Worm (Caenorhabditis elegans) whole organism, L2 larva: ENCODE measurements around the gene gmps-1.

ENCODE experiments used
- F13H6.1 ChIP-seq: sonication (generic microtip); optimal IDR thresholded peaks from 2 replicates; lab custom pipeline; 2016; ENCODE audit warnings: missing genetic modification characterization, missing compliant biosample characterization
- R02D3.7 ChIP-seq: fragments of 150-350 bp; optimal IDR thresholded peaks from 2 replicates; lab custom pipeline; 2014; ENCODE audit warnings: missing biosample characterization, missing genetic modification characterization
- Y55F3AM.14 ChIP-seq: fragments of 200-800 bp; sonication (Bioruptor generic); optimal IDR thresholded peaks from 2 replicates; lab custom pipeline; 2018; ENCODE audit warnings: mild to moderate bottlenecking, missing genetic modification characterization, missing compliant biosample characterization
- alr-1 ChIP-seq: fragments of 150-350 bp; optimal IDR thresholded peaks from 2 replicates; lab custom pipeline; 2014; ENCODE audit warnings: missing biosample characterization, missing genetic modification characterization
- blmp-1 ChIP-seq: sonication (generic microtip); optimal IDR thresholded peaks from 2 replicates; lab custom pipeline; 2017; ENCODE audit warnings: missing genetic modification characterization, mild to moderate bottlenecking, missing compliant biosample characterization, antibody characterized with exemption, moderate library complexity; ENCODE audit not compliant: insufficient read depth
- ceh-16 ChIP-seq: fragments of 150-350 bp; optimal IDR thresholded peaks from 2 replicates; lab custom pipeline; 2014; ENCODE audit warnings: missing biosample characterization, missing genetic modification characterization
- ceh-82 ChIP-seq: fragments of 150-350 bp; optimal IDR thresholded peaks from 2 replicates; lab custom pipeline; 2014; ENCODE audit warnings: missing biosample characterization, missing genetic modification characterization
- crh-2 ChIP-seq: sonication (generic microtip); optimal IDR thresholded peaks from 2 replicates; lab custom pipeline; 2017; ENCODE audit warnings: missing biosample characterization, missing genetic modification characterization
- dmd-4 ChIP-seq: sonication (generic microtip); optimal IDR thresholded peaks from 2 replicates; lab custom pipeline; 2017; ENCODE audit warnings: missing biosample characterization, missing genetic modification characterization
- elt-1 ChIP-seq: fragments of 150-350 bp; optimal IDR thresholded peaks from 2 replicates; lab custom pipeline; 2014; ENCODE audit warnings: missing biosample characterization, missing genetic modification characterization
- elt-3 ChIP-seq: sonication (generic microtip); optimal IDR thresholded peaks from 2 replicates; lab custom pipeline; 2017; ENCODE audit warnings: missing biosample characterization, missing genetic modification characterization
- fos-1 ChIP-seq: fragments of 150-350 bp; optimal IDR thresholded peaks from 2 replicates; lab custom pipeline; 2014; ENCODE audit warnings: missing biosample characterization, missing genetic modification characterization
- lin-39 ChIP-seq: fragments of 150-350 bp; optimal IDR thresholded peaks from 2 replicates; lab custom pipeline; 2014; ENCODE audit warnings: missing biosample characterization, missing genetic modification reagents, missing genetic modification characterization
- mab-5 ChIP-seq: fragments of 150-350 bp; optimal IDR thresholded peaks from 2 replicates; lab custom pipeline; 2014; ENCODE audit warnings: missing biosample characterization, missing genetic modification characterization
- mdl-1 ChIP-seq, 2 experiments: fragments of 150-350 bp in 1 of 2; sonication (generic microtip) in 1 of 2; optimal IDR thresholded peaks; 2 replicates each; lab custom pipeline; 2017; ENCODE audit warnings: missing biosample characterization in 2 of 2, missing genetic modification characterization in 2 of 2
- nhr-129 ChIP-seq: fragments of 150-350 bp; optimal IDR thresholded peaks from 2 replicates; lab custom pipeline; 2014; ENCODE audit warnings: missing biosample characterization, missing genetic modification characterization
- nhr-21 ChIP-seq: fragments of 150-350 bp; optimal IDR thresholded peaks from 2 replicates; lab custom pipeline; 2014; ENCODE audit warnings: missing biosample characterization, missing genetic modification characterization
- nhr-25 ChIP-seq: fragments of 150-350 bp; sonication (generic microtip); optimal IDR thresholded peaks from 3 replicates; lab custom pipeline; 2014; ENCODE audit warnings: missing biosample characterization, missing genetic modification characterization
- nhr-6 ChIP-seq: fragments of 150-350 bp; optimal IDR thresholded peaks from 2 replicates; lab custom pipeline; 2014; ENCODE audit warnings: missing biosample characterization, missing genetic modification characterization
- nhr-77 ChIP-seq: fragments of 150-350 bp; optimal IDR thresholded peaks from 2 replicates; lab custom pipeline; 2014; ENCODE audit warnings: missing biosample characterization, missing genetic modification characterization
- peb-1 ChIP-seq: fragments of 150-350 bp; optimal IDR thresholded peaks from 2 replicates; lab custom pipeline; 2014; ENCODE audit warnings: missing biosample characterization, missing genetic modification characterization
- sem-4 ChIP-seq: fragments of 150-350 bp; optimal IDR thresholded peaks from 2 replicates; lab custom pipeline; 2014; ENCODE audit warnings: missing biosample characterization, missing genetic modification reagents, missing genetic modification characterization
- skn-1 ChIP-seq: sonication (generic microtip); optimal IDR thresholded peaks from 2 replicates; lab custom pipeline; 2017; ENCODE audit warnings: missing biosample characterization, missing genetic modification characterization
- sma-3 ChIP-seq: sonication (generic microtip); optimal IDR thresholded peaks from 2 replicates; lab custom pipeline; 2016; ENCODE audit warnings: missing genetic modification reagents, missing genetic modification characterization, missing compliant biosample characterization
- sma-9 ChIP-seq, 2 experiments: fragments of 150-350 bp in 1 of 2; sonication (generic microtip) in 1 of 2; optimal IDR thresholded peaks; 2 replicates each; lab custom pipeline; 2014 to 2016; ENCODE audit warnings: missing genetic modification characterization in 2 of 2, mild to moderate bottlenecking in 1 of 2, missing biosample characterization in 1 of 2, missing compliant biosample characterization in 1 of 2, missing genetic modification reagents in 1 of 2, moderate library complexity in 1 of 2
- unc-55 ChIP-seq: fragments of 150-350 bp; sonication (generic microtip); optimal IDR thresholded peaks from 3 replicates; lab custom pipeline; 2014; ENCODE audit warnings: missing biosample characterization, missing genetic modification reagents, missing genetic modification characterization
- unc-62 ChIP-seq: fragments of 150-350 bp; optimal IDR thresholded peaks from 2 replicates; lab custom pipeline; 2014; ENCODE audit warnings: missing biosample characterization, missing genetic modification reagents, missing genetic modification characterization
- zag-1 ChIP-seq: fragments of 150-350 bp; optimal IDR thresholded peaks from 2 replicates; lab custom pipeline; 2014; ENCODE audit warnings: missing biosample characterization, missing genetic modification characterization
- ztf-1 ChIP-seq: fragments of 200-800 bp; sonication (Bioruptor generic); conservative IDR thresholded peaks from 2 replicates; pipeline ENCODE4 v1.3.6; 2022; ENCODE audit warnings: missing genetic modification characterization, missing compliant biosample characterization
- ztf-11 ChIP-seq: sonication (generic microtip); optimal IDR thresholded peaks from 2 replicates; lab custom pipeline; 2017; ENCODE audit warnings: missing biosample characterization, missing genetic modification characterization

Gene gmps-1

DNA sequence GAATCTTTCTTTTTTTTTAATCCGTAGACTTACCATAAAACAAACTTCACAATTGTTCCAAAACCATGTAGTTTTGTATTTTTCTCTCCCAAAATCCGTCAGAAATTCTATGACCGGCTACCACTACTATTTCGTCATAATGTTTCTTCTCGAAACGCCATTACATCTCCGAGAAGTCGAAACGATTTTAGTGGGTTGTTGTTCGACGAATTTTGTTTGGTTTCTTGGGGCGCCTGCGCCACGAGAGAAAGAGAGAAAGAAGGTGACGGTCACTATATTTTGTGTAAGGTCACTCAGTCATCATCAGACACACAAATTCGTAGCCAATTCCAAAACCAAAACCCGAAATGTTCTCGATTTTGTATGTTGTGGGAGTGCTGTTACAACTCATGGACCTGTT, 18.6 kb upstream of the gmps-1 start:
- TF ChIP-seq nhr-129 (tag; lab: Kevin White, UChicago) (peak; percentile 67), nhr-25 (tag; lab: Kevin White, UChicago) (peak; percentile 75), fos-1 (tag; lab: Kevin White, UChicago) (peak; percentile 17), sma-3 (GFP tag; lab: Kevin White, UChicago) (peak; percentile 39), sma-9 (GFP tag; optimal IDR thresholded peaks at IDR 0.05; lab: Kevin White, UChicago) (no peak), sma-9 (tag; optimal IDR thresholded peaks at IDR 0.05; lab: Kevin White, UChicago) (no peak)

DNA sequence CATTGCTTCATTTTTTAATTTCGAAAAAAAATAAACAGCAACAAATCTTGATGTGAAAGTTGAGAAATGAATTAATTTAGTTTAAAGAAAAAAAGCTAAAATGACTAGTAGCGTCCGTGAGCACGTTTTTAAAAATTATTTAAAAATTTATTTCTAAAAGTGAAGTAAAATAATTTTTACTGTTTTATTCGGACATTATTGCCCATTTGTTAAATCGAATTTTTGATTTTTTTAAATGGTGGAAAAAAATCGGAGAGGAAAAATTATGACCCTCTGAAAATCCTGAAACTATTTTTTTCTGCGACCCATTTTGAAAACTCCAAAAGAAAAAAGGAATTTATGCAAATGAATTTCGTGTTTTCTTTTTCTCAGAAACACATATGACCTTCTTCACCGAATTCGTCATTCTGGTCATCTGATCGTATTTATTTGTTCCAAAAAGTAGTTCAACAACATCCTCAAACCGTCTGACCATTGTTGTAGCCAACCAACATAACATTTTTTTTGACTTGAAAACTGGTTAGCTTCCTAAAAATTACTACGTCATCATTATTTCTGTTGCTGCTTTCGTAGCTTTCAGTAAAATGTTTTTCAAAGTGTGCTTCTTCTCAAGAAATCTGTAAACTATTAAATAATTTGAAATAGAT, 17.5 kb upstream of the gmps-1 start, which contains the start of gene F44F4.3:
Gene F44F4.3 (minus strand): TSS at position 51 of the 647 bp plus-strand sequence.
- TF ChIP-seq R02D3.7 (tag; lab: Kevin White, UChicago), result no peak
- TF ChIP-seq ceh-82 (tag; lab: Kevin White, UChicago), result no peak
- peak; percentile 49 for TF ChIP-seq nhr-25 (tag; lab: Kevin White, UChicago)

DNA sequence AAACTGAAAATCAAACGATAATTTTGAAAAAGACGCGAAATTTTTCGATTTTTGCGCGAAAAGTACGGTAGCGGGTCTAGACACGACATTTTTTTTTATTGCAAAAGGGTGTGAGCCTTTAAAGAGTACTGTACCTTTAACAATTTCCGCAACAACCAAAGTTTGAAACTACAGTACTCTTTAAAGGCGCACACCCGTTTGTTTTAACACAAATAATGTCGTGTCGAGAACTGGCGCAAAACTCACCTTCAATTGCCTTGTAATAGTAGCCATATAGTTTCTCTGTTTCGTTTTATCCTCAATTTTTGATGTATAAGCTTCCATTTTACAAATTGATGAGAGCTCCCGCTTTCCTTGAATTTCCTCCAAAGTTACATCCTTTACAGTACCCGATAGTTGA, 16.7 kb upstream of the gmps-1 start:
- TF ChIP-seq ztf-1, result no peak
- no peak for TF ChIP-seq peb-1 (tag; lab: Kevin White, UChicago)
- TF ChIP-seq sma-3 (GFP tag; lab: Kevin White, UChicago), result no peak
- TF ChIP-seq dmd-4 (tag; lab: Kevin White, UChicago), result no peak
- no peak for TF ChIP-seq ceh-82 (tag; lab: Kevin White, UChicago)
- TF ChIP-seq sem-4, result no peak
- TF ChIP-seq fos-1 (tag; lab: Kevin White, UChicago), result no peak
- no peak for TF ChIP-seq nhr-6 (tag; lab: Kevin White, UChicago)
- no peak for TF ChIP-seq blmp-1
- no peak for TF ChIP-seq skn-1 (tag; lab: Kevin White, UChicago)
- TF ChIP-seq Y55F3AM.14, result no peak
- no peak for TF ChIP-seq unc-55
- TF ChIP-seq, all 48 proteins: peak for 0

DNA sequence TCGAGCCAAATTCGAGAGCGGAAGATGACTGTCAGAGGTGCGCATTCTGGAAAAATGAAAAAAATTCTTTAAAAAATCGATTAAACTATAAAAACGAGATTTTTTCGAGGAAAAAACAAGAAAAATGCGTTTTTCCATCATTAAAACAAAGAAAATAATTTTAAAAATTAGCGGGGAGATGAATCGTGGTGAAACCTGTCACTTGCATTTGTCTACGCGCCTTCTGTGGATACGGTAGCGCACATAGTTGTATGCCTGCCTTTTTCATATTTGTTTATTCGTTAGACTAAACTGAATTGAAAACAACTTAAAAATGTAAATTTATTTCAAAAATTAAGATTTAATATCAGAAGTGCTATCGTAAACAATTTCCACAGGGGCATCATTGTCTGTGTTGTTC, 15.9 kb upstream of the gmps-1 start, which contains the start of gene egg-3:
Gene egg-3 (minus strand): TSS at position 46 of the 400 bp plus-strand sequence.
- TF ChIP-seq zag-1 (tag; lab: Kevin White, UChicago), result no peak

DNA sequence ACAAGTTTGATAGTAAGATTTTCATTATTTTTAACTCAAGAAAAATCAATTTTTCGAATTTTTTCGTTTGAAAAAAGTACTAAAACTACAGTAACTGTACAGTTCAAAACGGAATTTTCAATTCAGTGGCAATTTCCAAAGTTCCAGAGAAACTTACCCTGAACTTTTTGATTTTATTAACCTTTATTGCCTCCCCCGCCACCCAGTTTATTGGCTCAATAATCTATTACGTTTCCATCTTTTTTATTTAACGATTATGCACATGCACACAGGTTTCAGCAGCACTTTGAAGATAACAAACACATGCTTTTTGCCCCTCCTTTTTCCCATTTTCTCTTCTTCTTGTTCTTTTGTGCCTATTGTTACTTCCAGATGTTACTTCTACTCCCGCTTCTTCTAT, 12.1 kb upstream of the gmps-1 start, which contains the start of gene lurp-1:
Gene lurp-1 (plus strand): TSS at position 301 of the 400 bp plus-strand sequence.
- TF ChIP-seq mab-5 (tag; lab: Kevin White, UChicago) (no peak), lin-39 (tag; lab: Kevin White, UChicago) (no peak), Y55F3AM.14 (no peak), elt-1 (tag; lab: Kevin White, UChicago) (no peak), nhr-77 (tag; lab: Kevin White, UChicago) (no peak), elt-3 (tag; lab: Kevin White, UChicago) (no peak), nhr-129 (tag; lab: Kevin White, UChicago) (no peak), mdl-1 (tag; optimal IDR thresholded peaks at IDR 0.05; lab: Kevin White, UChicago) (no peak), ztf-1 (no peak)

ce11 chrII:10873631-10874030, 5.1 kb upstream of the gmps-1 start, which contains the start of gene orc-2:
orc-2 (plus strand) TSS chrII:10873931.
- no peak for TF ChIP-seq nhr-21 (tag; lab: Kevin White, UChicago)
- no peak for TF ChIP-seq F13H6.1 (tag; lab: Kevin White, UChicago)
- TF ChIP-seq ztf-11 (tag; lab: Kevin White, UChicago), result no peak
- no peak for TF ChIP-seq alr-1 (tag; lab: Kevin White, UChicago)
- no peak for TF ChIP-seq crh-2
- TF ChIP-seq blmp-1, result no peak
- TF ChIP-seq skn-1 (tag; lab: Kevin White, UChicago), result no peak
- no peak for TF ChIP-seq peb-1 (tag; lab: Kevin White, UChicago)
- no peak for TF ChIP-seq ceh-16
- TF ChIP-seq ceh-82 (tag; lab: Kevin White, UChicago), result no peak
- TF ChIP-seq sem-4, result no peak
- TF ChIP-seq unc-62 (GFP tag; lab: Kevin White, UChicago), result no peak
- no peak for TF ChIP-seq dmd-4 (tag; lab: Kevin White, UChicago)
